Worm (Caenorhabditis elegans) whole organism, midembryonic: ENCODE data around the gene F23H11.7.

Experiments
- flt-1 ChIP-seq: fragments of 200-800 bp; sonication (Bioruptor generic); IDR thresholded peaks from 2 replicates; pipeline ENCODE4 v1.3.6; 2022; ENCODE audit warnings: missing genetic modification characterization, missing compliant biosample characterization
- med-1 ChIP-seq: sonication (generic microtip); optimal IDR thresholded peaks from 2 replicates; lab custom pipeline; 2017; ENCODE audit warnings: missing genetic modification characterization, mild to moderate bottlenecking, missing compliant biosample characterization, antibody characterized with exemption, missing genetic modification reagents; ENCODE audit not compliant: insufficient read depth
- tab-1 ChIP-seq: fragments of 200-800 bp; sonication (Bioruptor generic); IDR thresholded peaks from 2 replicates; pipeline ENCODE4 v1.3.6; 2022; ENCODE audit warnings: missing genetic modification characterization, missing compliant biosample characterization

- no peak for TF ChIP-seq flt-1
- no peak for TF ChIP-seq tab-1
- no peak for TF ChIP-seq med-1 (GFP tag; lab: Kevin White, UChicago)
These were observed 39.6 kb downstream of the F23H11.7 start, which contains the start of the genes T24C4.5 and ucr-2.3 for ce11 chrIII:879634-880033.
